Worm (Caenorhabditis elegans): ENCODE results near the gene atg-7.

- TF ChIP-seq B0310.2 (tag; optimal IDR thresholded peaks at IDR 0.05) = no peak
- TF ChIP-seq sea-1 (GFP tag; conservative IDR thresholded peaks at IDR 0.05) = no peak
- TF ChIP-seq tbx-11 (GFP tag; IDR thresholded peaks at IDR 0.05) = no peak
- no peak for TF ChIP-seq ceh-13 (GFP tag; optimal IDR thresholded peaks at IDR 0.05)
Measured at ce11 chrIV:11044377-11044776, 36.5 kb downstream of the atg-7 start.

Measured in whole organism, early embryonic.